Fruit fly (Drosophila melanogaster): ENCODE data around the gene Droj2.
A peak's percentile ranks its signal among the peaks of the same experiment; 100 is the strongest.

The Droj2 gene

dm6 chr3R:13400902-13401721 is 19.2 kb downstream of the Droj2 start (continued):
- TF ChIP-seq CG42726 (GFP tag; IDR thresholded peaks at IDR 0.05; ENCODE audit: partially characterized antibody) (no peak), CG4360 (GFP tag; IDR thresholded peaks at IDR 0.05) (0 out of 2 replicates have a peak, but pooled peaks have one; percentile 42), wek (GFP tag; optimal IDR thresholded peaks at IDR 0.05) (peak; percentile 61), Dfd (GFP tag; optimal IDR thresholded peaks at IDR 0.05) (no peak), pho (GFP tag; optimal IDR thresholded peaks at IDR 0.05) (peak; percentile 85), ftz-f1 (GFP tag; optimal IDR thresholded peaks at IDR 0.05) (no peak), pita (GFP tag; optimal IDR thresholded peaks at IDR 0.05) (no peak), dmrt11E (tag; optimal IDR thresholded peaks at IDR 0.05) (peak; percentile 91), Bdp1 (GFP tag; optimal IDR thresholded peaks at IDR 0.05) (peak; percentile 79), nerfin-2 (GFP tag; IDR thresholded peaks at IDR 0.05; ENCODE audit: partially characterized antibody) (no peak), prd (optimal IDR thresholded peaks at IDR 0.05) (no peak), prd (GFP tag; IDR thresholded peaks at IDR 0.05) (peak; percentile 89), scrt (GFP tag; optimal IDR thresholded peaks at IDR 0.05) (peak; percentile 42), Ptx1 (GFP tag; IDR thresholded peaks at IDR 0.05) (peak; percentile 90), CG4282 (GFP tag; optimal IDR thresholded peaks at IDR 0.05) (peak; percentile 66), nerfin-1 (tag; optimal IDR thresholded peaks at IDR 0.05) (peak; percentile 84), CG7987 (GFP tag; optimal IDR thresholded peaks at IDR 0.05) (peak; percentile 63), danr (GFP tag; IDR thresholded peaks at IDR 0.05) (peak; percentile 81), nau (GFP tag; optimal IDR thresholded peaks at IDR 0.05) (peak; percentile 76), CG30403 (GFP tag; optimal IDR thresholded peaks at IDR 0.05) (peak; percentile 95), hbn (GFP tag; IDR thresholded peaks at IDR 0.05; ENCODE audit: partially characterized antibody) (no peak), usp (GFP tag; optimal IDR thresholded peaks at IDR 0.05) (no peak), CG15479 (GFP tag; optimal IDR thresholded peaks at IDR 0.05) (no peak), h (optimal IDR thresholded peaks at IDR 0.05) (no peak), Hsf (GFP tag; optimal IDR thresholded peaks at IDR 0.05) (peak; percentile 93), ham (GFP tag; IDR thresholded peaks at IDR 0.05) (0 out of 2 replicates have a peak, but pooled peaks have one; percentile 32), kni (GFP tag; optimal IDR thresholded peaks at IDR 0.05) (peak; percentile 69), otp (GFP tag; IDR thresholded peaks at IDR 0.05) (peak; percentile 72), CG9727 (GFP tag; optimal IDR thresholded peaks at IDR 0.05) (peak; percentile 91), H15 (GFP tag; IDR thresholded peaks at IDR 0.05) (peak; percentile 79), ATbp (GFP tag; optimal IDR thresholded peaks at IDR 0.05) (peak; percentile 79), CG7839 (tag; optimal IDR thresholded peaks at IDR 0.05) (peak; percentile 95), kah (GFP tag; optimal IDR thresholded peaks at IDR 0.05) (peak; percentile 86), CG1602 (GFP tag; optimal IDR thresholded peaks at IDR 0.05) (peak; percentile 91), Myb (GFP tag; optimal IDR thresholded peaks at IDR 0.05) (peak; percentile 76), CG16813 (GFP tag; IDR thresholded peaks at IDR 0.05; ENCODE audit: partially characterized antibody) (no peak), CG10462 (GFP tag; optimal IDR thresholded peaks at IDR 0.05) (peak; percentile 86), Chrac-16 (GFP tag; optimal IDR thresholded peaks at IDR 0.05) (peak; percentile 89), CG14860 (GFP tag; IDR thresholded peaks at IDR 0.05; ENCODE audit: partially characterized antibody) (no peak), sqz (GFP tag; optimal IDR thresholded peaks at IDR 0.05) (peak; percentile 53), gfzf (GFP tag; optimal IDR thresholded peaks at IDR 0.05) (no peak), Max (GFP tag; optimal IDR thresholded peaks at IDR 0.05) (peak; percentile 76), dan (GFP tag; IDR thresholded peaks at IDR 0.05) (peak; percentile 65; the same call in 1 of the 2 replicates), Dbx (GFP tag; IDR thresholded peaks at IDR 0.05) (peak; percentile 42; the same call in 1 of the 3 replicates), CG4424 (GFP tag; optimal IDR thresholded peaks at IDR 0.05) (peak; percentile 86), mirr (GFP tag; optimal IDR thresholded peaks at IDR 0.05) (peak; percentile 23), CG12155 (GFP tag; optimal IDR thresholded peaks at IDR 0.05) (peak; percentile 85), CG16779 (GFP tag; IDR thresholded peaks at IDR 0.05) (peak; percentile 63; the same call in 1 of the 2 replicates), CG2875 (GFP tag; optimal IDR thresholded peaks at IDR 0.05) (peak; percentile 86)
